Worm (Caenorhabditis elegans) whole organism, young adult: ENCODE measurements around the gene try-14.

Source experiments
- bed-2 ChIP-seq: fragments of 200-800 bp; sonication (Bioruptor generic); IDR thresholded peaks from 2 replicates; pipeline ENCODE4 v1.3.6; 2022; ENCODE audit warnings: missing genetic modification reagents, missing genetic modification characterization, missing compliant biosample characterization
- lir-1 ChIP-seq: fragments of 200-800 bp; sonication (Bioruptor generic); conservative IDR thresholded peaks from 2 replicates; pipeline ENCODE4 v1.3.6; 2022; ENCODE audit warnings: missing genetic modification reagents, missing genetic modification characterization, missing compliant biosample characterization
- sea-2 ChIP-seq: fragments of 200-800 bp; sonication (Bioruptor generic); IDR thresholded peaks from 2 replicates; pipeline ENCODE4 v1.3.6; 2022; ENCODE audit warnings: missing genetic modification characterization, missing compliant biosample characterization
- tbp1 ChIP-seq: fragments of 200-800 bp; sonication (Bioruptor generic); optimal IDR thresholded peaks from 2 replicates; lab custom pipeline; 2018; ENCODE audit warnings: mild to moderate bottlenecking, missing genetic modification characterization, missing compliant biosample characterization
- tbx-9 ChIP-seq: sonication (generic microtip); optimal IDR thresholded peaks from 2 replicates; lab custom pipeline; 2016; ENCODE audit warnings: borderline replicate concordance, missing genetic modification characterization, inconsistent platforms, missing compliant biosample characterization
- ztf-22 ChIP-seq: fragments of 200-800 bp; sonication (Bioruptor generic); optimal IDR thresholded peaks from 2 replicates; lab custom pipeline; 2018; ENCODE audit warnings: mild to moderate bottlenecking, missing genetic modification characterization, moderate library complexity, missing compliant biosample characterization

DNA sequence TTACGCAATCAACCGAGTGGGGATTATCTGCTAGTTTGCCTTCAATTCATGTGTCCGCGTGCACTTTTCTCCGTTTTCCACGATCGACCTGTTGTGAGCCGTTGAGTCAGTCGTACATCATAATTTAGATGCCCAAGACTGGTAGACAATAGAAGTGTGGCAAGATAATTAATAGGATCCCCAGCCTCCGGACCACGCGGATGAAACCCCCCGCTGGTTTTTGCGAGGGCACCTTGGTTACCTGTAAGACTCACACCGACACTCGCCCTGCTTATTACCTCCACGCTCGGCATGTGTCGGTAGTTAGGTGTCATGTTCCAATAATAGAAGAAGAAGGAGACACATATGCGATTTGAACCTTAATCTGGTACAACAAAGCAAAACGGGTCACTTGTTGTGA is 39.4 kb downstream of the try-14 start:
- TF ChIP-seq lir-1 (no peak), ztf-22 (GFP tag; lab: Kevin White, UChicago) (no peak), bed-2 (GFP tag; lab: Robert Waterston, UW) (no peak), tbp1 (no peak), tbx-9 (no peak), sea-2 (no peak)
